Fruit fly (Drosophila melanogaster) whole organism, embryonic: ENCODE measurements around the gene Mkp3.

ENCODE experiments used
- Ada2b ChIP-seq: fragments of 200-800 bp; sonication (Bioruptor generic); IDR thresholded peaks from 2 replicates; pipeline ENCODE4 v1.3.6; 2022; ENCODE audit warnings: missing biosample characterization, missing genetic modification characterization
- Asciz ChIP-seq: fragments of 200-800 bp; sonication (Bioruptor generic); optimal IDR thresholded peaks from 2 replicates; lab custom pipeline; 2017; ENCODE audit warnings: missing biosample characterization, mild to moderate bottlenecking, missing genetic modification characterization, missing genetic modification reagents
- Atf-2 ChIP-seq: fragments of 200-800 bp; sonication (Bioruptor generic); optimal IDR thresholded peaks from 2 replicates; lab custom pipeline; 2016; ENCODE audit warnings: missing biosample characterization, missing genetic modification characterization
- Awh ChIP-seq: fragments of 200-800 bp; sonication (Bioruptor generic); IDR thresholded peaks from 2 replicates; pipeline ENCODE4, ENCODE4 v1.3.6; 2022; ENCODE audit warnings: missing biosample characterization, missing genetic modification characterization
- CG10959 ChIP-seq: fragments of 200-800 bp; sonication (Bioruptor generic); IDR thresholded peaks from 2 replicates; pipeline ENCODE4 v1.3.6; 2022; ENCODE audit warnings: missing biosample characterization, missing genetic modification characterization
- CG11247 ChIP-seq: fragments of 200-800 bp; sonication (Bioruptor generic); IDR thresholded peaks from 2 replicates; pipeline ENCODE4 v1.3.6; 2022; ENCODE audit warnings: missing biosample characterization, missing genetic modification characterization
- CG12299 ChIP-seq: fragments of 200-800 bp; sonication (Bioruptor generic); optimal IDR thresholded peaks from 2 replicates; lab custom pipeline; 2018; ENCODE audit warnings: missing biosample characterization, mild to moderate bottlenecking, missing genetic modification characterization
- CG1233 ChIP-seq: fragments of 200-800 bp; sonication (Bioruptor generic); optimal IDR thresholded peaks from 4 replicates; lab custom pipeline; 2018; ENCODE audit warnings: missing biosample characterization, mild to moderate bottlenecking, missing genetic modification characterization
- CG15514 ChIP-seq: fragments of 200-800 bp; sonication (Bioruptor generic); optimal IDR thresholded peaks from 3 replicates; lab custom pipeline; 2017; ENCODE audit warnings: missing biosample characterization, missing genetic modification characterization, mild to moderate bottlenecking, moderate library complexity, missing genetic modification reagents
- CG1603 ChIP-seq: fragments of 200-800 bp; sonication (Bioruptor generic); optimal IDR thresholded peaks from 2 replicates; lab custom pipeline; 2019; ENCODE audit warnings: missing biosample characterization, mild to moderate bottlenecking, missing genetic modification characterization, moderate library complexity
- CG17328 ChIP-seq: fragments of 200-800 bp; sonication (Bioruptor generic); IDR thresholded peaks from 2 replicates; pipeline ENCODE4 v1.3.6; 2022; ENCODE audit warnings: missing biosample characterization, missing genetic modification characterization
- CG17385 ChIP-seq: fragments of 200-800 bp; sonication (Bioruptor generic); optimal IDR thresholded peaks from 3 replicates; lab custom pipeline; 2018; ENCODE audit warnings: missing biosample characterization, mild to moderate bottlenecking, missing genetic modification characterization
- CG18476 ChIP-seq: fragments of 200-800 bp; sonication (Bioruptor generic); optimal IDR thresholded peaks from 2 replicates; lab custom pipeline; 2016; ENCODE audit warnings: missing biosample characterization, mild to moderate bottlenecking, missing genetic modification characterization
- CG18599 ChIP-seq: fragments of 200-800 bp; sonication (Bioruptor generic); optimal IDR thresholded peaks from 3 replicates; lab custom pipeline; 2017; ENCODE audit warnings: missing biosample characterization, missing genetic modification characterization, mild to moderate bottlenecking, moderate library complexity, missing genetic modification reagents
- CG2678 ChIP-seq: fragments of 200-800 bp; sonication (Bioruptor generic); optimal IDR thresholded peaks from 3 replicates; lab custom pipeline; 2019; ENCODE audit warnings: missing biosample characterization, mild to moderate bottlenecking, missing genetic modification characterization, moderate library complexity
- CG2875 ChIP-seq: fragments of 200-800 bp; sonication (Bioruptor generic); optimal IDR thresholded peaks from 2 replicates; lab custom pipeline; 2017; ENCODE audit warnings: missing biosample characterization, mild to moderate bottlenecking, missing genetic modification characterization, missing genetic modification reagents
- CG31441 ChIP-seq: fragments of 200-800 bp; sonication (Bioruptor generic); IDR thresholded peaks from 2 replicates; pipeline ENCODE4 v1.3.6; 2022; ENCODE audit warnings: missing biosample characterization, missing genetic modification characterization
- CG4707 ChIP-seq: fragments of 200-800 bp; sonication (Bioruptor generic); optimal IDR thresholded peaks from 2 replicates; lab custom pipeline; 2018; ENCODE audit warnings: missing biosample characterization, mild to moderate bottlenecking, missing genetic modification characterization, moderate library complexity
- CG8478 ChIP-seq: fragments of >200 bp; optimal IDR thresholded peaks from 2 replicates; lab custom pipeline; 2018
- CG9817 ChIP-seq: fragments of 200-800 bp; sonication (Bioruptor generic); optimal IDR thresholded peaks from 2 replicates; lab custom pipeline; 2018; ENCODE audit warnings: missing biosample characterization, mild to moderate bottlenecking, missing genetic modification characterization, moderate library complexity
- CG9932 ChIP-seq: fragments of 200-800 bp; sonication (Bioruptor generic); IDR thresholded peaks from 2 replicates; pipeline ENCODE4 v1.3.6; 2022; ENCODE audit warnings: missing biosample characterization, missing genetic modification characterization
- CTCF ChIP-seq: fragments of 200-800 bp; sonication (Bioruptor generic); optimal IDR thresholded peaks from 2 replicates; lab custom pipeline; 2017; ENCODE audit warnings: missing biosample characterization, mild to moderate bottlenecking, missing genetic modification characterization, moderate library complexity
- Deaf1 ChIP-seq: fragments of 200-800 bp; optimal IDR thresholded peaks from 3 replicates; lab custom pipeline; 2019; ENCODE audit warnings: missing biosample characterization, mild to moderate bottlenecking, missing genetic modification characterization, moderate library complexity
- Fer1 ChIP-seq: fragments of 200-800 bp; sonication (Bioruptor generic); optimal IDR thresholded peaks from 2 replicates; lab custom pipeline; 2017; ENCODE audit warnings: missing biosample characterization, mild to moderate bottlenecking, missing genetic modification characterization
- Jarid2 ChIP-seq: fragments of 200-800 bp; sonication (Bioruptor generic); optimal IDR thresholded peaks from 3 replicates; lab custom pipeline; 2017; ENCODE audit warnings: mild to moderate bottlenecking, missing biosample characterization, missing genetic modification reagents, missing genetic modification characterization
- Mrtf ChIP-seq: fragments of 200-800 bp; sonication (Bioruptor generic); IDR thresholded peaks from 3 replicates; pipeline ENCODE4 v1.3.6; 2022; ENCODE audit warnings: missing biosample characterization, missing genetic modification characterization
- Oaz ChIP-seq: fragments of 200-800 bp; sonication (Bioruptor generic); IDR thresholded peaks from 2 replicates; pipeline ENCODE4 v1.3.6; 2022; ENCODE audit warnings: missing biosample characterization, missing genetic modification characterization
- Rx ChIP-seq: fragments of 200-800 bp; sonication (Bioruptor generic); IDR thresholded peaks from 2 replicates; pipeline ENCODE4 v1.3.6; 2022; ENCODE audit warnings: missing biosample characterization, missing genetic modification characterization
- Scr ChIP-seq: fragments of 200-800 bp; sonication (Bioruptor generic); IDR thresholded peaks from 2 replicates; pipeline ENCODE4 v1.3.6; 2022; ENCODE audit warnings: missing biosample characterization, missing genetic modification characterization; ENCODE audit not compliant: partially characterized antibody
- Sox100B ChIP-seq: fragments of 200-800 bp; sonication (Bioruptor generic); optimal IDR thresholded peaks from 3 replicates; lab custom pipeline; 2018; ENCODE audit warnings: missing biosample characterization, mild to moderate bottlenecking, missing genetic modification characterization
- Sox102F ChIP-seq: fragments of 200-800 bp; sonication (Bioruptor generic); optimal IDR thresholded peaks from 2 replicates; lab custom pipeline; 2018; ENCODE audit warnings: missing biosample characterization, mild to moderate bottlenecking, missing genetic modification characterization, moderate library complexity
- TFAM ChIP-seq: fragments of 200-800 bp; sonication (Bioruptor generic); optimal IDR thresholded peaks from 2 replicates; lab custom pipeline; 2017; ENCODE audit warnings: missing biosample characterization, missing genetic modification characterization, inconsistent platforms
- Xrp1 ChIP-seq: fragments of 200-800 bp; sonication (Bioruptor generic); IDR thresholded peaks from 2 replicates; pipeline ENCODE4 v1.3.6; 2022; ENCODE audit warnings: missing biosample characterization, missing genetic modification characterization
- abd-A ChIP-seq: fragments of 200-800 bp; sonication (Bioruptor generic); optimal IDR thresholded peaks from 3 replicates; lab custom pipeline; 2019; ENCODE audit warnings: missing biosample characterization, mild to moderate bottlenecking, missing genetic modification characterization, moderate library complexity
- ac ChIP-seq: fragments of 200-800 bp; sonication (Bioruptor generic); optimal IDR thresholded peaks from 3 replicates; lab custom pipeline; 2017; ENCODE audit warnings: missing biosample characterization, mild to moderate bottlenecking, missing genetic modification characterization
- al ChIP-seq: fragments of 200-800 bp; sonication (Bioruptor generic); IDR thresholded peaks from 2 replicates; pipeline ENCODE4 v1.3.6; 2022; ENCODE audit warnings: missing biosample characterization, missing genetic modification characterization
- ara ChIP-seq: fragments of 200-800 bp; sonication (Bioruptor generic); IDR thresholded peaks from 2 replicates; pipeline ENCODE4 v1.3.6; 2022; ENCODE audit warnings: missing biosample characterization, missing genetic modification characterization
- chm ChIP-seq: fragments of 200-800 bp; sonication (Bioruptor generic); IDR thresholded peaks from 2 replicates; pipeline ENCODE4 v1.3.6; 2022; ENCODE audit warnings: missing biosample characterization, missing genetic modification characterization
- ewg ChIP-seq: fragments of 200-800 bp; sonication (Bioruptor generic); optimal IDR thresholded peaks from 3 replicates; lab custom pipeline; 2017; ENCODE audit warnings: mild to moderate bottlenecking, missing biosample characterization, missing genetic modification reagents, missing genetic modification characterization
- fd3F ChIP-seq: fragments of 200-800 bp; sonication (Bioruptor generic); optimal IDR thresholded peaks from 2 replicates; lab custom pipeline; 2018; ENCODE audit warnings: missing biosample characterization, mild to moderate bottlenecking, missing genetic modification characterization, moderate library complexity
- hkb ChIP-seq, 2 experiments: fragments of 200-800 bp in 1 of 2; fragments of >200 bp in 1 of 2; sonication (Bioruptor generic) in 1 of 2; IDR thresholded peaks in 1 of 2; optimal IDR thresholded peaks in 1 of 2; 2 replicates each; pipeline versions ENCODE4 v1.3.6 to Lab custom; 2017 to 2022; ENCODE audit warnings: missing biosample characterization in 1 of 2, missing genetic modification characterization in 1 of 2
- onecut ChIP-seq: fragments of 200-800 bp; sonication (Bioruptor generic); IDR thresholded peaks from 2 replicates; pipeline ENCODE4 v1.3.6; 2022; ENCODE audit warnings: missing biosample characterization, missing genetic modification characterization
- pan ChIP-seq, 4 experiments: fragments of >200 bp in 3 of 4; fragments of 200-800 bp in 1 of 4; sonication (Bioruptor generic) in 1 of 4; optimal IDR thresholded peaks in 3 of 4; IDR thresholded peaks in 1 of 4; 2 replicates each; pipeline versions ENCODE4 v1.3.6 to Lab custom; 2017 to 2022; ENCODE audit warnings: missing biosample characterization in 2 of 4, missing genetic modification characterization in 2 of 4, mixed read lengths in 1 of 4
- rib ChIP-seq: fragments of 200-800 bp; sonication (Bioruptor generic); IDR thresholded peaks from 2 replicates; pipeline ENCODE4 v1.3.6; 2022; ENCODE audit warnings: missing biosample characterization, missing genetic modification characterization
- sens ChIP-seq: fragments of 200-800 bp; sonication (Bioruptor generic); peaks from one replicate; lab custom pipeline; 2016; ENCODE audit warnings: missing biosample characterization, missing genetic modification characterization
- seq ChIP-seq: fragments of 200-800 bp; sonication (Bioruptor generic); IDR thresholded peaks from 2 replicates; pipeline ENCODE4 v1.3.6; 2022; ENCODE audit warnings: missing biosample characterization, missing genetic modification characterization
- slbo ChIP-seq: fragments of 200-800 bp; sonication (Bioruptor generic); IDR thresholded peaks from 2 replicates; pipeline ENCODE4 v1.3.6; 2022; ENCODE audit warnings: missing biosample characterization, missing genetic modification characterization
- sug ChIP-seq: fragments of 200-800 bp; optimal IDR thresholded peaks from 2 replicates; lab custom pipeline; 2019; ENCODE audit warnings: missing biosample characterization, mild to moderate bottlenecking, missing genetic modification characterization, moderate library complexity
- unc-4 ChIP-seq: fragments of 200-800 bp; sonication (Bioruptor generic); IDR thresholded peaks from 2 replicates; pipeline ENCODE4 v1.3.6; 2022; ENCODE audit warnings: missing biosample characterization, missing genetic modification characterization; ENCODE audit not compliant: partially characterized antibody
- zfh1 ChIP-seq: fragments of 200-800 bp; sonication (Bioruptor generic); IDR thresholded peaks from 3 replicates; pipeline ENCODE4 v1.3.6; 2022; ENCODE audit warnings: missing biosample characterization, missing genetic modification characterization

Gene Mkp3

dm6 chr3L:19132586-19132985 lies 46.4 kb upstream of the Mkp3 start:
- peak; percentile 48; the same call in 1 of the 3 replicates for TF ChIP-seq Mrtf (GFP tag; lab: Robert Waterston, UW)
- peak; percentile 74 for TF ChIP-seq onecut
- no peak for TF ChIP-seq Deaf1
- no peak for TF ChIP-seq CG8478 (lab: Kevin White, UChicago)
- peak; percentile 21 for TF ChIP-seq CG2875 (GFP tag; lab: Kevin White, UChicago)
- 0 out of 2 replicates have a peak, but pooled peaks have one; percentile 42 for TF ChIP-seq Awh (GFP tag; lab: Robert Waterston, UW)
- no peak for TF ChIP-seq unc-4 (GFP tag; lab: Robert Waterston, UW)
- TF ChIP-seq zfh1 (GFP tag; lab: Robert Waterston, UW): 0 out of 3 replicates have a peak, but pooled peaks have one; percentile 41
- no peak for TF ChIP-seq CG9817 (tag; lab: Kevin White, UChicago)
- peak; percentile 87 for TF ChIP-seq CTCF (GFP tag; lab: Kevin White, UChicago)
- TF ChIP-seq Sox100B: peak; percentile 13
- no peak for TF ChIP-seq rib
- no peak for TF ChIP-seq sug (tag; lab: Kevin White, UChicago)
- TF ChIP-seq fd3F (GFP tag; lab: Kevin White, UChicago): no peak
- no peak for TF ChIP-seq Atf-2 (GFP tag; lab: Kevin White, UChicago)
- TF ChIP-seq CG1233 (GFP tag; lab: Kevin White, UChicago): peak; percentile 65
- peak; percentile 71 for TF ChIP-seq CG18599 (GFP tag; lab: Kevin White, UChicago)
- TF ChIP-seq Ada2b (GFP tag; lab: Robert Waterston, UW): peak; percentile 28; the same call in 1 of the 2 replicates
- no peak for TF ChIP-seq pan (optimal IDR thresholded peaks at IDR 0.05; lab: Kevin White, UChicago)
- peak in 1 of 2 experiments; percentile 33 for TF ChIP-seq pan (GFP tag; optimal IDR thresholded peaks at IDR 0.05 in 1 of 2, IDR thresholded peaks at IDR 0.05 in 1 of 2)
- no peak for TF ChIP-seq al (GFP tag; lab: Robert Waterston, UW)
- peak; percentile 13 for TF ChIP-seq ewg (GFP tag; lab: Kevin White, UChicago)
- TF ChIP-seq CG1603: peak; percentile 29
- peak; percentile 66 for TF ChIP-seq abd-A (tag; lab: Kevin White, UChicago)
- TF ChIP-seq CG9932: 0 out of 2 replicates have a peak, but pooled peaks have one; percentile 29
- 0 out of 2 replicates have a peak, but pooled peaks have one; percentile 32 for TF ChIP-seq seq (GFP tag; lab: Robert Waterston, UW)
- no peak for TF ChIP-seq Xrp1 (GFP tag; lab: Robert Waterston, UW)
- peak; percentile 43; the same call in 1 of the 2 replicates for TF ChIP-seq Rx (GFP tag; lab: Robert Waterston, UW)
- peak; percentile 24 for TF ChIP-seq ac (GFP tag; lab: Kevin White, UChicago)
- TF ChIP-seq sens: no peak
- TF ChIP-seq hkb (optimal IDR thresholded peaks at IDR 0.05; lab: Kevin White, UChicago): no peak
- peak; percentile 26; the same call in 1 of the 2 replicates for TF ChIP-seq hkb (GFP tag; IDR thresholded peaks at IDR 0.05; lab: Robert Waterston, UW)
- TF ChIP-seq CG18476: no peak
- 0 out of 2 replicates have a peak, but pooled peaks have one; percentile 16 for TF ChIP-seq CG10959 (GFP tag; lab: Robert Waterston, UW)
- TF ChIP-seq Oaz (GFP tag; lab: Robert Waterston, UW): 0 out of 2 replicates have a peak, but pooled peaks have one; percentile 34
- no peak for TF ChIP-seq CG31441 (GFP tag; lab: Robert Waterston, UW)
- TF ChIP-seq TFAM (GFP tag; lab: Kevin White, UChicago): no peak
- TF ChIP-seq chm (GFP tag; lab: Robert Waterston, UW): peak; percentile 66
- peak; percentile 8 for TF ChIP-seq CG2678 (tag; lab: Kevin White, UChicago)
- TF ChIP-seq CG4707 (GFP tag; lab: Kevin White, UChicago): no peak
- TF ChIP-seq ara (GFP tag; lab: Robert Waterston, UW): peak; percentile 40; the same call in 1 of the 2 replicates
- TF ChIP-seq slbo (GFP tag; lab: Robert Waterston, UW): no peak; the same call in 1 of the 2 replicates
- peak; percentile 54 for TF ChIP-seq CG15514 (GFP tag; lab: Kevin White, UChicago)
- no peak for TF ChIP-seq CG12299 (tag; lab: Kevin White, UChicago)
- TF ChIP-seq Fer1 (GFP tag; lab: Kevin White, UChicago): peak; percentile 73
- TF ChIP-seq Sox102F (GFP tag; lab: Kevin White, UChicago): no peak
- TF ChIP-seq Asciz (GFP tag; lab: Kevin White, UChicago): peak; percentile 19
- TF ChIP-seq CG11247 (GFP tag; lab: Robert Waterston, UW): peak; percentile 45; the same call in 1 of the 2 replicates
- peak; percentile 50 for TF ChIP-seq CG17385 (GFP tag; lab: Kevin White, UChicago)
- TF ChIP-seq Jarid2 (GFP tag; lab: Kevin White, UChicago): peak; percentile 2
- no peak for TF ChIP-seq Scr (GFP tag; lab: Robert Waterston, UW)
- peak; percentile 50; the same call in 1 of the 2 replicates for TF ChIP-seq CG17328
